Worm (Caenorhabditis elegans): ENCODE measurements around the gene spig-5.

The spig-5 gene

ce11 chrV:14283241-14283640 is 25.0 kb upstream of the spig-5 start, which contains the start of gene F40G12.10:
F40G12.10 (plus strand) TSS chrV:14283541.
- TF ChIP-seq che-1 (tag; optimal IDR thresholded peaks at IDR 0.05) (no peak), ceh-48 (tag; optimal IDR thresholded peaks at IDR 0.05) (no peak), ceh-9 (tag; optimal IDR thresholded peaks at IDR 0.05) (no peak), nfya-1 (tag; optimal IDR thresholded peaks at IDR 0.05) (no peak), sox-2 (GFP tag; IDR thresholded peaks at IDR 0.05) (no peak), rnt-1 (tag; optimal IDR thresholded peaks at IDR 0.05) (no peak), fax-1 (tag; optimal IDR thresholded peaks at IDR 0.05) (no peak), eyg-1 (tag; optimal IDR thresholded peaks at IDR 0.05) (no peak), npax-4 (tag; optimal IDR thresholded peaks at IDR 0.05) (no peak), nhr-232 (tag; optimal IDR thresholded peaks at IDR 0.05) (no peak), ceh-34 (tag; optimal IDR thresholded peaks at IDR 0.05) (no peak), unc-86 (tag; optimal IDR thresholded peaks at IDR 0.05) (no peak), unc-55 (GFP tag; optimal IDR thresholded peaks at IDR 0.05) (no peak)

DNA sequence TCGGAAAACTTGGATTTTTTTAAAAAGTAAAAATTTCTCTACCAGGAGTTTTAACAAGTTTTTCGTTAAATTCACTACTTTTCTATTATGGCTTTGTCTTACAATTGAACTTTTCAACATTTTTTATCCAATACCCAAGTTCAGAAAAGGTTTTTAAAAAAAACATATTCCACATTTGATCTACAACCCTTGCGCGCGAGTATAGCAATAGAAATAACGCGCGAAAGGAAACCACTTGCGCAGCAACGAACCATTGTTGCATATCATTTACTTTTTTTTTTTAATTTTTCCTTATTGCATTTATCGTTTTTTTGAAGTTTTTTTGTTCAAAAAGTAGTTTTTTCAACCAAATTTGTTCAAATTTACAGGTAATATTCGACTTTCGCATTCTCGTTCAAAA is 22.5 kb upstream of the spig-5 start, which contains the start of gene F40G12.11:
TSS of gene F40G12.11 (plus strand) at position 369 of the 400 bp plus-strand sequence.
- TF ChIP-seq ceh-19 (GFP tag; optimal IDR thresholded peaks at IDR 0.05) (no peak), nhr-11 (tag; optimal IDR thresholded peaks at IDR 0.05) (no peak), odd-2 (tag; optimal IDR thresholded peaks at IDR 0.05) (no peak), syd-9 (tag; optimal IDR thresholded peaks at IDR 0.05) (no peak), npax-4 (tag; optimal IDR thresholded peaks at IDR 0.05) (no peak)

- TF ChIP-seq C38D4.7 (GFP tag; optimal IDR thresholded peaks at IDR 0.05) = no peak
- no peak for TF ChIP-seq nhr-232 (tag; optimal IDR thresholded peaks at IDR 0.05)
- TF ChIP-seq sdc-2 (tag; optimal IDR thresholded peaks at IDR 0.05) = no peak
- no peak for TF ChIP-seq ceh-2 (tag; optimal IDR thresholded peaks at IDR 0.05)
- no peak for TF ChIP-seq fkh-10 (GFP tag; optimal IDR thresholded peaks at IDR 0.05)
- TF ChIP-seq elt-2 (tag; optimal IDR thresholded peaks at IDR 0.05) = no peak
- TF ChIP-seq gmeb-2 (tag; optimal IDR thresholded peaks at IDR 0.05) = no peak
- no peak for TF ChIP-seq rnt-1 (tag; optimal IDR thresholded peaks at IDR 0.05)
- no peak for TF ChIP-seq unc-3 (GFP tag; conservative IDR thresholded peaks at IDR 0.05)
- no peak for TF ChIP-seq unc-3 (tag; optimal IDR thresholded peaks at IDR 0.05)
- TF ChIP-seq pag-3 (tag; optimal IDR thresholded peaks at IDR 0.05; ENCODE audit: borderline replicate concordance) = no peak
- no peak for TF ChIP-seq ztf-16 (tag; optimal IDR thresholded peaks at IDR 0.05)
Measured at ce11 chrV:14289363-14289762, 18.9 kb upstream of the spig-5 start, which contains the start of gene F14D7.1. F14D7.1 (minus strand) TSS chrV:14289463.

- TF ChIP-seq unc-86 (tag; optimal IDR thresholded peaks at IDR 0.05) = no peak
- TF ChIP-seq hlh-13 (GFP tag; optimal IDR thresholded peaks at IDR 0.05) = no peak
- TF ChIP-seq eyg-1 (tag; optimal IDR thresholded peaks at IDR 0.05) = no peak
Measured at ce11 chrV:14290636-14291035, 17.6 kb upstream of the spig-5 start, which contains the start of gene F14D7.18. F14D7.18 (minus strand) TSS chrV:14290736.

DNA sequence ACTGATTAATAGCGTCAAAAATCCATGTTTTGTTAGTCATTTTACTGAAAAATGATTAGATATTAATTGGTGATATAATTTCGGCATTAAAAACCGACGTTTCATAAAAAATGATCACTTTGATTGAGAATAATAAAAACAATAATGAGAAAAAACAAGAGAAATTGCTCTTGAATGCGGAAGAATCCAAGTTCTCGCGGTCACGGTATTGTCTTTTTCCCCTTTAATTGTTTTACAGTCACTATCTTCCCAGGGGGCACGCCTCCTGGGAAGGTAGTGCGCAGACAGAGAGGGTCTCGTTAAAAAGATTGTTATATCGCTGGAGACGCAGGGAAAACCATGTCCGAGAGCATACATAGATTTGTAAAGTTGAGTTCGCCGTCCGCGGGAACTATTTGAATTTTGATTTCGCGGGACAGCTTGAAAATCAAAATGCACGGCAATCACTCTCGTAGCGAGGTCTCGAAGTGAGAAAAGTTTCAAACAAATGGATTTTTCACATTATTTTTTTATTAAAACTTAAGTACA is 14.5 kb upstream of the spig-5 start, which contains the start of gene F14D7.2:
TSS of gene F14D7.2 (minus strand) at position 51 of the 528 bp plus-strand sequence.
- no peak for TF ChIP-seq C08G9.2 (tag; optimal IDR thresholded peaks at IDR 0.05)
- TF ChIP-seq tbx-2 (tag; optimal IDR thresholded peaks at IDR 0.05) = no peak
- TF ChIP-seq ceh-18 (tag; optimal IDR thresholded peaks at IDR 0.05) = no peak
- TF ChIP-seq rnt-1 (tag; optimal IDR thresholded peaks at IDR 0.05) = no peak

- TF ChIP-seq npax-4 (tag; optimal IDR thresholded peaks at IDR 0.05) (no peak), ceh-31 (tag; optimal IDR thresholded peaks at IDR 0.05) (no peak), fkh-10 (GFP tag; optimal IDR thresholded peaks at IDR 0.05) (no peak), pha-2 (tag; optimal IDR thresholded peaks at IDR 0.05) (no peak), syd-9 (tag; optimal IDR thresholded peaks at IDR 0.05) (no peak), ceh-9 (tag; optimal IDR thresholded peaks at IDR 0.05) (no peak), hlh-30 (tag; optimal IDR thresholded peaks at IDR 0.05; ENCODE audit: insufficient read depth) (no peak), tbx-7 (tag; optimal IDR thresholded peaks at IDR 0.05) (no peak), che-1 (tag; optimal IDR thresholded peaks at IDR 0.05) (no peak), eyg-1 (tag; optimal IDR thresholded peaks at IDR 0.05) (no peak), mec-3 (tag; optimal IDR thresholded peaks at IDR 0.05; ENCODE audit: borderline replicate concordance) (no peak), nhr-11 (tag; optimal IDR thresholded peaks at IDR 0.05) (no peak)
Measured at ce11 chrV:14294396-14294795, 13.9 kb upstream of the spig-5 start, which contains the start of gene F14D7.9. F14D7.9 (plus strand) TSS chrV:14294696.
